Worm (Caenorhabditis elegans) whole organism, L3 larva: Measurements from ENCODE around the gene F16B12.6.
A peak's percentile ranks its signal among the peaks of the same experiment; 100 is the strongest.

ENCODE experiments used
- daf-12 ChIP-seq: fragments of 150-350 bp; optimal IDR thresholded peaks from 2 replicates; lab custom pipeline; 2014; ENCODE audit warnings: missing biosample characterization, missing genetic modification reagents, missing genetic modification characterization
- fkh-10 ChIP-seq: sonication (generic microtip); optimal IDR thresholded peaks from 2 replicates; lab custom pipeline; 2017; ENCODE audit warnings: missing biosample characterization, missing genetic modification reagents, missing genetic modification characterization
- lin-15B ChIP-seq: fragments of 150-350 bp; optimal IDR thresholded peaks from 2 replicates; lab custom pipeline; 2014; ENCODE audit warnings: missing biosample characterization, missing genetic modification characterization
- nfya-1 ChIP-seq: sonication (generic microtip); optimal IDR thresholded peaks from 2 replicates; lab custom pipeline; 2017; ENCODE audit warnings: missing genetic modification characterization, mild to moderate bottlenecking, missing compliant biosample characterization, antibody characterized with exemption, moderate library complexity; ENCODE audit not compliant: insufficient read depth
- pha-4 ChIP-seq: fragments of 150-350 bp; optimal IDR thresholded peaks from 2 replicates; lab custom pipeline; 2014; ENCODE audit warnings: missing biosample characterization, missing genetic modification reagents, missing genetic modification characterization
- snpc-4 ChIP-seq: fragments of 150-350 bp; optimal IDR thresholded peaks from 2 replicates; lab custom pipeline; 2014; ENCODE audit warnings: missing biosample characterization, missing genetic modification characterization
- unc-39 ChIP-seq: sonication (generic microtip); optimal IDR thresholded peaks from 4 replicates; lab custom pipeline; 2017; ENCODE audit warnings: missing biosample characterization, missing genetic modification characterization

DNA sequence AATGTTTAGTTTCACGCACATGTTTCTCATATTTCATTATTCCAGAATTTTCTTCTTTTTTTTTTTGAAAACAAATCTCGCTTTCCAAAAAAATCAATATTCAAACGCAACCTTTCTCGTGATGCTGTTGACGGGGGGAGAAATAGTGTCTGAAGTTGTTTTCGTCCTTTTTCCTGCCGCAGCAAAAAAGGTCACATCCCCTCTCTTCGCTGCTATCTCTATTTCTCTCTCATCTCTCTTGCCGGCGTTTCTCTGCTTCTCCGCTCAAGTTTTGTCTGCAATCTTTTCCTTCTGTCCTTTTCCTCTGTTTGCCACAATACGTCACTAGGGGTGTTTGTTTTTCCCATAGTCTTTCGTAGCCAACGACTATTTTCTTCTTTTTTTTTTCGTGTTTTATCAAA, 44.6 kb downstream of the F16B12.6 start:
- TF ChIP-seq daf-12 (tag; lab: Kevin White, UChicago) (no peak), fkh-10 (GFP tag; lab: Kevin White, UChicago) (no peak), lin-15B (peak; percentile 22), nfya-1 (peak; percentile 88), pha-4 (tag; lab: Kevin White, UChicago) (peak; percentile 97), snpc-4 (tag; lab: Kevin White, UChicago) (peak; percentile 51), unc-39 (tag; lab: Kevin White, UChicago) (no peak)
